Worm (Caenorhabditis elegans): ENCODE measurements around the gene srw-3.

ce11 chrV:7754557-7754956 is 49.1 kb downstream of the srw-3 start, which contains the start of gene T05B11.4:
- TF ChIP-seq klf-2 (GFP tag; conservative IDR thresholded peaks at IDR 0.05) (no peak), ztf-29 (GFP tag; IDR thresholded peaks at IDR 0.05) (no peak), T22C8.4 (GFP tag; IDR thresholded peaks at IDR 0.05) (no peak), tab-1 (GFP tag; IDR thresholded peaks at IDR 0.05) (no peak), flt-1 (GFP tag; IDR thresholded peaks at IDR 0.05) (no peak), med-1 (GFP tag; optimal IDR thresholded peaks at IDR 0.05; ENCODE audit: insufficient read depth) (no peak), ref-1 (GFP tag; conservative IDR thresholded peaks at IDR 0.05) (no peak), ztf-23 (GFP tag; IDR thresholded peaks at IDR 0.05) (no peak)

All from whole organism, midembryonic.